Worm (Caenorhabditis elegans): ENCODE results near the gene lin-14.

Gene lin-14

ce11 chrX:11499738-11500137, 34.4 kb downstream of the lin-14 start, which contains the start of gene T25C12.3:
T25C12.3 (minus strand) TSS chrX:11499999.
- TF ChIP-seq ref-2 (tag; optimal IDR thresholded peaks at IDR 0.05) (no peak), pqm-1 (tag; optimal IDR thresholded peaks at IDR 0.05) (no peak), pha-4 (tag; optimal IDR thresholded peaks at IDR 0.05) (no peak), F13H6.1 (tag; optimal IDR thresholded peaks at IDR 0.05) (no peak), ceh-6 (GFP tag; optimal IDR thresholded peaks at IDR 0.05) (no peak), lin-11 (tag; optimal IDR thresholded peaks at IDR 0.05) (no peak), npax-4 (tag; optimal IDR thresholded peaks at IDR 0.05) (no peak), sdc-2 (tag; optimal IDR thresholded peaks at IDR 0.05) (no peak), rnt-1 (tag; optimal IDR thresholded peaks at IDR 0.05) (no peak), hlh-15 (tag; optimal IDR thresholded peaks at IDR 0.05) (no peak), ceh-9 (tag; optimal IDR thresholded peaks at IDR 0.05) (no peak), sox-4 (tag; optimal IDR thresholded peaks at IDR 0.05) (no peak), ets-4 (tag; optimal IDR thresholded peaks at IDR 0.05) (no peak), fkh-6 (tag; optimal IDR thresholded peaks at IDR 0.05) (no peak), hlh-13 (GFP tag; optimal IDR thresholded peaks at IDR 0.05) (no peak), nhr-232 (tag; optimal IDR thresholded peaks at IDR 0.05) (no peak), C38D4.7 (GFP tag; optimal IDR thresholded peaks at IDR 0.05) (no peak), elt-4 (tag; optimal IDR thresholded peaks at IDR 0.05) (no peak), fax-1 (tag; optimal IDR thresholded peaks at IDR 0.05) (no peak)

DNA sequence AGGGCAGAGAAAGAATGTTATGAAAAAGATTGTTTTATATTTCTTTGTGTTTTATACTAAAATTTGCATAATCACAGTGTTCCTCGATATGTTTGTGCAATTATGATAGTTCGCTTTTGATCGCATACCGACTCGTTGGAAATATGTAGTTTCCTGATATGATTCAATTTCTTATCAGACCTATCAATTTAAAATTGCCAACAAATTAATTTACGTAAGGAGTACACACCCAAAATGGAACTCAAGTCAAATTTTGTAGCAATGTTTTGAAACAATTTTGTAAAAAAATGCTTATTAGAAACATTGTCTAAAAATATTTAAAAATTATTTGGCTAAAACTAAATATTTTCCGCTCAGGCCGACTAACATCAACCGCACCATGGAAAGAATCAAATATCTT, 35.2 kb downstream of the lin-14 start:
- TF ChIP-seq ceh-31 (tag; optimal IDR thresholded peaks at IDR 0.05): no peak
- no peak for TF ChIP-seq elt-2 (tag; optimal IDR thresholded peaks at IDR 0.05)

- no peak for TF ChIP-seq C38D4.7 (GFP tag; optimal IDR thresholded peaks at IDR 0.05)
- no peak for TF ChIP-seq fkh-10 (GFP tag; optimal IDR thresholded peaks at IDR 0.05)
- TF ChIP-seq nfya-1 (tag; optimal IDR thresholded peaks at IDR 0.05): no peak
- TF ChIP-seq dmd-4 (tag; optimal IDR thresholded peaks at IDR 0.05; ENCODE audit: borderline replicate concordance): no peak
- no peak for TF ChIP-seq fax-1 (tag; optimal IDR thresholded peaks at IDR 0.05)
- no peak for TF ChIP-seq eyg-1 (tag; optimal IDR thresholded peaks at IDR 0.05)
- TF ChIP-seq ref-2 (tag; optimal IDR thresholded peaks at IDR 0.05): no peak
- TF ChIP-seq gmeb-2 (tag; optimal IDR thresholded peaks at IDR 0.05): no peak
- no peak for TF ChIP-seq pax-1 (tag; optimal IDR thresholded peaks at IDR 0.05)
- TF ChIP-seq ceh-48 (tag; optimal IDR thresholded peaks at IDR 0.05): no peak
- TF ChIP-seq tbx-2 (tag; optimal IDR thresholded peaks at IDR 0.05): no peak
- no peak for TF ChIP-seq pqm-1 (tag; optimal IDR thresholded peaks at IDR 0.05)
- no peak for TF ChIP-seq pat-9 (tag; optimal IDR thresholded peaks at IDR 0.05)
- no peak for TF ChIP-seq F13H6.1 (tag; optimal IDR thresholded peaks at IDR 0.05)
- no peak for TF ChIP-seq Y22D7AL.16 (tag; optimal IDR thresholded peaks at IDR 0.05)
- no peak for TF ChIP-seq ceh-45 (GFP tag; IDR thresholded peaks at IDR 0.05)
- TF ChIP-seq unc-86 (tag; optimal IDR thresholded peaks at IDR 0.05): no peak
- TF ChIP-seq hlh-6 (tag; optimal IDR thresholded peaks at IDR 0.05): no peak
Measured at ce11 chrX:11501967-11502366, 36.6 kb downstream of the lin-14 start, which contains the start of gene F29G6.1. F29G6.1 (plus strand) TSS chrX:11502267.

DNA sequence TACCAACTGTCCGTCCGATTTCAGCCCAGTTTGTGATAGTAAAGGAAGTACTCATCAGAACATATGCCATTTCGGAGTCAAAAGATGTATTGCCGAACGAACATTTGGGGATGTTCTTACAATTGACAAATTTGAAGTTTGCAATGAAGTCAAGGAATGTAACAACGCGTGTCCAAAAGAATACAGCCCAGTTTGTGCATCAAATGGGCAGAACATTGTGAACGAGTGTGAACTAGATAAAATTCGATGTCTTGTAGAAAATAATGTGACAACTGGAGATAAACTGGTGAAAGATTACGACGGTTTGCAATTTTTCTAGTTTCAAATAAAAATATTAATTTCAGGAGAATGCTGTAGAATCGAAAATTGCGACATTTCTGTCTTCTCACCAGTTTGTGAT, 42.5 kb downstream of the lin-14 start:
- TF ChIP-seq fkh-10 (GFP tag; optimal IDR thresholded peaks at IDR 0.05): no peak
- no peak for TF ChIP-seq ceh-45 (GFP tag; IDR thresholded peaks at IDR 0.05)
- no peak for TF ChIP-seq hlh-6 (tag; optimal IDR thresholded peaks at IDR 0.05)
- no peak for TF ChIP-seq ama-1 (optimal IDR thresholded peaks at IDR 0.05)
- no peak for TF ChIP-seq nhr-232 (tag; optimal IDR thresholded peaks at IDR 0.05)
- TF ChIP-seq K02D7.2 (tag; optimal IDR thresholded peaks at IDR 0.05): no peak
- no peak for TF ChIP-seq ceh-24 (tag; optimal IDR thresholded peaks at IDR 0.05)
- TF ChIP-seq ceh-19 (GFP tag; optimal IDR thresholded peaks at IDR 0.05): no peak
- no peak for TF ChIP-seq pax-1 (tag; optimal IDR thresholded peaks at IDR 0.05)
- TF ChIP-seq fkh-6 (tag; optimal IDR thresholded peaks at IDR 0.05): no peak
- TF ChIP-seq pag-3 (tag; optimal IDR thresholded peaks at IDR 0.05; ENCODE audit: borderline replicate concordance): no peak
- TF ChIP-seq pha-4 (tag; optimal IDR thresholded peaks at IDR 0.05): no peak
- no peak for TF ChIP-seq madf-2 (tag; optimal IDR thresholded peaks at IDR 0.05)
- no peak for TF ChIP-seq ceh-34 (tag; optimal IDR thresholded peaks at IDR 0.05)
